Fruit fly (Drosophila melanogaster) whole organism, adult: ENCODE measurements around the gene hdly.

Source experiments
- CG11617 ChIP-seq: fragments of 200-800 bp; sonication (Bioruptor generic); optimal IDR thresholded peaks from 2 replicates; lab custom pipeline; 2017; ENCODE audit warnings: mild to moderate bottlenecking, missing biosample characterization, missing genetic modification reagents, missing genetic modification characterization
- CG12768 ChIP-seq: fragments of 200-800 bp; sonication (Bioruptor generic); optimal IDR thresholded peaks from 2 replicates; lab custom pipeline; 2017; ENCODE audit warnings: missing biosample characterization, missing genetic modification characterization, mild to moderate bottlenecking, moderate library complexity, missing genetic modification reagents
- CG14711 ChIP-seq: fragments of 200-800 bp; sonication (Bioruptor generic); optimal IDR thresholded peaks from 2 replicates; lab custom pipeline; 2018; ENCODE audit warnings: missing biosample characterization, mild to moderate bottlenecking, missing genetic modification characterization, moderate library complexity
- CG1620 ChIP-seq: fragments of 200-800 bp; sonication (Bioruptor generic); optimal IDR thresholded peaks from 2 replicates; lab custom pipeline; 2016; ENCODE audit warnings: missing biosample characterization, missing genetic modification characterization
- CG33017 ChIP-seq: fragments of 200-800 bp; sonication (Bioruptor generic); optimal IDR thresholded peaks from 2 replicates; lab custom pipeline; 2018; ENCODE audit warnings: missing biosample characterization, mild to moderate bottlenecking, missing genetic modification characterization, moderate library complexity
- CG5204 ChIP-seq: fragments of 200-800 bp; sonication (Bioruptor generic); optimal IDR thresholded peaks from 2 replicates; lab custom pipeline; 2016; ENCODE audit warnings: missing biosample characterization, missing genetic modification characterization
- CG7045 ChIP-seq: fragments of 200-800 bp; sonication (Bioruptor generic); optimal IDR thresholded peaks from 2 replicates; lab custom pipeline; 2017; ENCODE audit warnings: missing biosample characterization, mild to moderate bottlenecking, missing genetic modification characterization
- CG7101 ChIP-seq: fragments of 200-800 bp; sonication (Bioruptor generic); optimal IDR thresholded peaks from 2 replicates; lab custom pipeline; 2018; ENCODE audit warnings: missing biosample characterization, mild to moderate bottlenecking, missing genetic modification characterization, moderate library complexity
- Clk ChIP-seq: fragments of 200-800 bp; sonication (Bioruptor generic); optimal IDR thresholded peaks from 2 replicates; lab custom pipeline; 2017; ENCODE audit warnings: missing biosample characterization, missing genetic modification characterization
- Crg-1 ChIP-seq: fragments of 200-800 bp; sonication (Bioruptor generic); optimal IDR thresholded peaks from 2 replicates; lab custom pipeline; 2016; ENCODE audit warnings: missing biosample characterization, missing genetic modification characterization
- Hr96 ChIP-seq: fragments of 200-800 bp; sonication (Bioruptor generic); optimal IDR thresholded peaks from 2 replicates; lab custom pipeline; 2016; ENCODE audit warnings: missing biosample characterization, missing genetic modification characterization
- Mnt ChIP-seq: fragments of 200-800 bp; sonication (Bioruptor generic); optimal IDR thresholded peaks from 2 replicates; lab custom pipeline; 2016; ENCODE audit warnings: missing biosample characterization, mild to moderate bottlenecking, missing genetic modification characterization
- bab1 ChIP-seq: fragments of 200-800 bp; sonication (Bioruptor generic); optimal IDR thresholded peaks from 3 replicates; lab custom pipeline; 2019; ENCODE audit warnings: missing biosample characterization, mild to moderate bottlenecking, missing genetic modification characterization, moderate library complexity
- cic ChIP-seq: fragments of 200-800 bp; sonication (Bioruptor generic); optimal IDR thresholded peaks from 2 replicates; lab custom pipeline; 2017; ENCODE audit warnings: missing biosample characterization, mild to moderate bottlenecking, missing genetic modification characterization, moderate library complexity
- cnc ChIP-seq, 2 experiments: fragments of >200 bp; optimal IDR thresholded peaks; 2 replicates each; lab custom pipeline; 2017
- kay ChIP-seq: fragments of 200-800 bp; sonication (Bioruptor generic); peaks from one replicate; lab custom pipeline; 2016; ENCODE audit warnings: missing biosample characterization, missing genetic modification characterization, borderline replicate concordance
- ovo ChIP-seq: fragments of 200-800 bp; sonication (Bioruptor generic); optimal IDR thresholded peaks from 2 replicates; lab custom pipeline; 2016; ENCODE audit warnings: missing biosample characterization, missing genetic modification characterization
- pad ChIP-seq: fragments of 200-800 bp; sonication (Bioruptor generic); optimal IDR thresholded peaks from 3 replicates; lab custom pipeline; 2017; ENCODE audit warnings: missing biosample characterization, missing genetic modification characterization, mild to moderate bottlenecking, moderate library complexity, missing genetic modification reagents
- tj ChIP-seq: fragments of 200-800 bp; sonication (Bioruptor generic); optimal IDR thresholded peaks from 3 replicates; lab custom pipeline; 2017; ENCODE audit warnings: missing biosample characterization, mild to moderate bottlenecking, missing genetic modification characterization, moderate library complexity
- toe ChIP-seq: fragments of 200-800 bp; sonication (Bioruptor generic); optimal IDR thresholded peaks from 2 replicates; lab custom pipeline; 2016; ENCODE audit warnings: missing biosample characterization, missing genetic modification characterization

Gene hdly

dm6 chr3R:20945463-20945862 is 31.4 kb downstream of the hdly start, which contains the start of gene CG31191:
Gene CG31191 (minus strand): TSS chr3R:20945530.
- no peak for TF ChIP-seq cic (GFP tag; lab: Kevin White, UChicago)
- no peak for TF ChIP-seq ovo (GFP tag; lab: Kevin White, UChicago)
- TF ChIP-seq cnc (optimal IDR thresholded peaks at IDR 0.05; lab: Kevin White, UChicago): no peak
- no peak for TF ChIP-seq bab1 (GFP tag; lab: Kevin White, UChicago)
- no peak for TF ChIP-seq CG33017
- TF ChIP-seq CG5204: no peak
- TF ChIP-seq Clk: no peak

- TF ChIP-seq Crg-1 (GFP tag; lab: Kevin White, UChicago) (no peak), Hr96 (GFP tag; lab: Kevin White, UChicago) (no peak), CG1620 (GFP tag; lab: Kevin White, UChicago) (no peak), ovo (GFP tag; lab: Kevin White, UChicago) (no peak), CG11617 (GFP tag; lab: Kevin White, UChicago) (no peak), bab1 (GFP tag; lab: Kevin White, UChicago) (no peak), Clk (no peak), cnc (optimal IDR thresholded peaks at IDR 0.05; lab: Kevin White, UChicago) (no peak), toe (GFP tag; lab: Kevin White, UChicago) (no peak), CG33017 (no peak), Mnt (no peak), CG12768 (GFP tag; lab: Kevin White, UChicago) (no peak), kay (GFP tag; lab: Kevin White, UChicago) (no peak)
Measured at dm6 chr3R:20946774-20947173, 32.7 kb downstream of the hdly start.

- TF ChIP-seq cnc (optimal IDR thresholded peaks at IDR 0.05; lab: Kevin White, UChicago) (no peak), cic (GFP tag; lab: Kevin White, UChicago) (no peak), CG1620 (GFP tag; lab: Kevin White, UChicago) (peak; percentile 43), CG14711 (tag; lab: Kevin White, UChicago) (peak; percentile 34), CG33017 (no peak), CG5204 (no peak), toe (GFP tag; lab: Kevin White, UChicago) (peak; percentile 13), Hr96 (GFP tag; lab: Kevin White, UChicago) (peak; percentile 21), Mnt (no peak), CG12768 (GFP tag; lab: Kevin White, UChicago) (no peak), Clk (no peak), CG11617 (GFP tag; lab: Kevin White, UChicago) (no peak), CG7045 (GFP tag; lab: Kevin White, UChicago) (no peak), kay (GFP tag; lab: Kevin White, UChicago) (no peak), CG7101 (tag; lab: Kevin White, UChicago) (peak; percentile 51), bab1 (GFP tag; lab: Kevin White, UChicago) (peak; percentile 4), pad (peak; percentile 28), tj (GFP tag; lab: Kevin White, UChicago) (no peak), Crg-1 (GFP tag; lab: Kevin White, UChicago) (peak; percentile 56), ovo (GFP tag; lab: Kevin White, UChicago) (no peak)
Measured at dm6 chr3R:20947991-20948407, 33.9 kb downstream of the hdly start.

dm6 chr3R:20948448-20949174 is 34.5 kb downstream of the hdly start, which contains the start of gene Atpalpha:
Gene Atpalpha (plus strand): TSS chr3R:20948714.
- TF ChIP-seq Crg-1 (GFP tag; lab: Kevin White, UChicago): no peak
- peak; percentile 2 for TF ChIP-seq tj (GFP tag; lab: Kevin White, UChicago)
- TF ChIP-seq CG7101 (tag; lab: Kevin White, UChicago): no peak
- no peak for TF ChIP-seq CG11617 (GFP tag; lab: Kevin White, UChicago)
- no peak for TF ChIP-seq kay (GFP tag; lab: Kevin White, UChicago)
- no peak for TF ChIP-seq pad
- TF ChIP-seq Clk: no peak
- no peak for TF ChIP-seq CG14711 (tag; lab: Kevin White, UChicago)
- TF ChIP-seq bab1 (GFP tag; lab: Kevin White, UChicago): peak; percentile 29
- TF ChIP-seq CG1620 (GFP tag; lab: Kevin White, UChicago): no peak
- no peak for TF ChIP-seq cnc (optimal IDR thresholded peaks at IDR 0.05; lab: Kevin White, UChicago)
- no peak for TF ChIP-seq ovo (GFP tag; lab: Kevin White, UChicago)
- TF ChIP-seq Mnt: no peak
- no peak for TF ChIP-seq Hr96 (GFP tag; lab: Kevin White, UChicago)
- TF ChIP-seq CG12768 (GFP tag; lab: Kevin White, UChicago): no peak
- TF ChIP-seq cic (GFP tag; lab: Kevin White, UChicago): no peak
- TF ChIP-seq CG7045 (GFP tag; lab: Kevin White, UChicago): no peak
- TF ChIP-seq toe (GFP tag; lab: Kevin White, UChicago): peak; percentile 33
- TF ChIP-seq CG5204: no peak
- TF ChIP-seq CG33017: no peak

- no peak for TF ChIP-seq CG14711 (tag; lab: Kevin White, UChicago)
- TF ChIP-seq ovo (GFP tag; lab: Kevin White, UChicago): peak; percentile 1
- TF ChIP-seq tj (GFP tag; lab: Kevin White, UChicago): no peak
Measured at dm6 chr3R:20949175-20949748, 35.2 kb downstream of the hdly start.
